Fruit fly (Drosophila melanogaster): ENCODE data around the gene RpL30.
A peak's percentile ranks its signal among the peaks of the same experiment; 100 is the strongest.

RpL30 gene

DNA sequence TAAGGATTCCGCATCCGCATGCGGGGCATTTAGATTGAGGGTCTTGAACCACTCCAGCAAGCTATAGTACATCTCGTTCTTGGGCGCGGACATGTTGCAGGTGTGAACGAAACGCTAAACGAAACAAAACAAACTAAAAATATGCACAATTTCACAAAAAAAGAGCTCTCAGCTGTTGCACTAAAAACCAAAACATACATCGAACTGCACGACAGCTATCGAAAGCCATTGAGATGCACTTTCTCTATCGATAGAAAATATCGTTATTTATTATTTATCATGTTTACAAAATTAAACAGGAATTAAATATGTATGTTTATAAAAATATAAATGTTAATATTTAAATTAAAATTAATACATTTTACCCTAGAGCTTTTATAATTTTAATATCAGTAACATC is 24.2 kb upstream of the RpL30 start, which contains the start of gene hook (continued):
- TF ChIP-seq CG11560 (tag; IDR thresholded peaks at IDR 0.05) (no peak), CG4617 (GFP tag; optimal IDR thresholded peaks at IDR 0.05; ENCODE audit: borderline replicate concordance) (peak; percentile 22), row (GFP tag; IDR thresholded peaks at IDR 0.05) (peak; percentile 49; the same call in 2 of the 3 replicates), inv (GFP tag; IDR thresholded peaks at IDR 0.05; ENCODE audit: partially characterized antibody) (peak; percentile 67), nmo (GFP tag; optimal IDR thresholded peaks at IDR 0.05) (peak; percentile 8), CG4854 (GFP tag; optimal IDR thresholded peaks at IDR 0.05) (no peak), CG7963 (GFP tag; IDR thresholded peaks at IDR 0.05; ENCODE audit: partially characterized antibody) (peak; percentile 45; the same call in 1 of the 3 replicates), zen2 (GFP tag; IDR thresholded peaks at IDR 0.05; ENCODE audit: partially characterized antibody) (peak; percentile 75), vnd (GFP tag; IDR thresholded peaks at IDR 0.05; ENCODE audit: partially characterized antibody) (peak; percentile 64), Opbp (GFP tag; IDR thresholded peaks at IDR 0.05; ENCODE audit: partially characterized antibody) (peak; percentile 73; the same call in 2 of the 3 replicates), CG6791 (GFP tag; IDR thresholded peaks at IDR 0.05; ENCODE audit: partially characterized antibody) (peak; percentile 84), ab (GFP tag; optimal IDR thresholded peaks at IDR 0.05) (no peak), CG7786 (GFP tag; optimal IDR thresholded peaks at IDR 0.05) (no peak), CG8944 (GFP tag; optimal IDR thresholded peaks at IDR 0.05) (no peak), Doc3 (GFP tag; IDR thresholded peaks at IDR 0.05; ENCODE audit: partially characterized antibody) (peak; percentile 84), ato (GFP tag; IDR thresholded peaks at IDR 0.05; ENCODE audit: partially characterized antibody) (0 out of 2 replicates have a peak, but pooled peaks have one; percentile 24), CG2712 (tag; optimal IDR thresholded peaks at IDR 0.05) (peak; percentile 24), CG42726 (GFP tag; IDR thresholded peaks at IDR 0.05; ENCODE audit: partially characterized antibody) (peak; percentile 55; the same call in 1 of the 2 replicates), hbn (GFP tag; IDR thresholded peaks at IDR 0.05; ENCODE audit: partially characterized antibody) (peak; percentile 75), Scr (GFP tag; IDR thresholded peaks at IDR 0.05; ENCODE audit: partially characterized antibody) (peak; percentile 81), crp (GFP tag; optimal IDR thresholded peaks at IDR 0.05) (peak in 1 of 2 experiments; percentile 76), pzg (GFP tag; optimal IDR thresholded peaks at IDR 0.05) (peak; percentile 23), Rfx (GFP tag; IDR thresholded peaks at IDR 0.05) (0 out of 2 replicates have a peak, but pooled peaks have one; percentile 14), CG12659 (GFP tag; optimal IDR thresholded peaks at IDR 0.05) (peak; percentile 22)

DNA sequence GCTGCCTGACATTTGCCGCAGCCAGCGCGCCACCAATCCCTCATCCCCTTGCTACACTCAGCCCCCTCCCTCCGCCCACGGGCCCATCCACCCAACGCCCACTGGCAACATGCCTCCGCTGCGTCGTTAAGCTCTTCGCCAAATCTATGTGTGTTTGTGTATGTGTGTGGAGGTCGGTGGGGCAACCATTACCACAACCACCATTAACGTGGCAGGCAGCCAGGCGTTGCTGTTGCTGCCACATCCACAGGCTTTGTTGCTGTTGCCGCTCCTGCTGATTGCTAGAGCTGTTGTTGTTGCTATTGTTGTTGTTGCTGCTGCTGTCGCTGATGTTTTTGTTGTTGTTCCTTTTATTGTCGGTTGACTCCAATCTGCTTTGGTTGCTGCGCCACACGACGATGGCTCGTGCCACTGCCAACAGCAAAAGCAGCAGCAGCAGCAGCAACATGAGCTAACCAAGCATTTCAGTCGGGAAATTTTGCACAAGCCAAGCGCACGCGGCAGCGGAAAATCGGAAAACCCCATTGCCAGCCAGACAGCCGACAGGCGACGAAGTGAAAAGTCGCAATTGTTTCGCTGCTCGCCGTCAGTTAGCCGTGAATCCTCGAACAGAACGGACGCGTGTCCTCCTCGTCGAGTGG is 18.3 kb upstream of the RpL30 start, which contains the start of gene Sidpn:
Sidpn (plus strand) TSS at position 465 of the 641 bp plus-strand sequence.
- TF ChIP-seq abd-A (tag; optimal IDR thresholded peaks at IDR 0.05) = peak; percentile 99
- TF ChIP-seq E2f1 (GFP tag; IDR thresholded peaks at IDR 0.05) = no peak
- TF ChIP-seq CG1647 (GFP tag; optimal IDR thresholded peaks at IDR 0.05) = no peak
- TF ChIP-seq bcd (GFP tag; optimal IDR thresholded peaks at IDR 0.05) = no peak
- TF ChIP-seq Med (GFP tag) = peak; percentile 78
- no peak for TF ChIP-seq jumu (GFP tag; optimal IDR thresholded peaks at IDR 0.05)
- TF ChIP-seq CG10543 (GFP tag; optimal IDR thresholded peaks at IDR 0.05) = peak; percentile 64
- no peak for TF ChIP-seq CG10147 (GFP tag; optimal IDR thresholded peaks at IDR 0.05)
- TF ChIP-seq Adf1 (GFP tag; IDR thresholded peaks at IDR 0.05) = peak; percentile 77; the same call in 1 of the 2 replicates
- no peak for TF ChIP-seq pfk (GFP tag; optimal IDR thresholded peaks at IDR 0.05)
- TF ChIP-seq mirr (GFP tag; optimal IDR thresholded peaks at IDR 0.05) = peak; percentile 47
- peak; percentile 75 for TF ChIP-seq CG11504 (tag; optimal IDR thresholded peaks at IDR 0.05)
- peak; percentile 95 for TF ChIP-seq Deaf1 (tag; optimal IDR thresholded peaks at IDR 0.05)
- TF ChIP-seq CG12769 (tag; optimal IDR thresholded peaks at IDR 0.05) = no peak
- TF ChIP-seq stc (GFP tag; IDR thresholded peaks at IDR 0.05) = no peak
- TF ChIP-seq Bteb2 (GFP tag; optimal IDR thresholded peaks at IDR 0.05) = no peak
- TF ChIP-seq CG4360 (GFP tag; IDR thresholded peaks at IDR 0.05) = peak; percentile 48; the same call in 1 of the 2 replicates
- TF ChIP-seq p53 (GFP tag; optimal IDR thresholded peaks at IDR 0.05) = no peak
- peak; percentile 60 for TF ChIP-seq CG8478 (optimal IDR thresholded peaks at IDR 0.05)
- peak; percentile 9; the same call in 1 of the 2 replicates for TF ChIP-seq CG13287 (GFP tag; IDR thresholded peaks at IDR 0.05; ENCODE audit: partially characterized antibody)
- no peak for TF ChIP-seq CG2120 (GFP tag; optimal IDR thresholded peaks at IDR 0.05)
- peak; percentile 18; the same call in 1 of the 2 replicates for TF ChIP-seq CG11247 (GFP tag; IDR thresholded peaks at IDR 0.05)
- 0 out of 4 replicates have a peak, but pooled peaks have one; percentile 56 for TF ChIP-seq chinmo (GFP tag; IDR thresholded peaks at IDR 0.05; ENCODE audit: partially characterized antibody)
- TF ChIP-seq CG6175 (GFP tag; IDR thresholded peaks at IDR 0.05) = 0 out of 3 replicates have a peak, but pooled peaks have one; percentile 12

Measured in whole organism, embryonic.